Worm (Caenorhabditis elegans) whole organism, L4 larva: Measurements from ENCODE around the gene smg-9.

Experiments
- F26F4.8 ChIP-seq: fragments of 200-800 bp; sonication (Bioruptor generic); conservative IDR thresholded peaks from 2 replicates; pipeline ENCODE4 v1.3.6; 2022; ENCODE audit warnings: missing genetic modification characterization, missing compliant biosample characterization
- F44E2.7 ChIP-seq: fragments of 200-800 bp; sonication (Bioruptor generic); IDR thresholded peaks from 2 replicates; pipeline ENCODE4 v2.1.2; 2022; ENCODE audit warnings: missing genetic modification characterization, missing compliant biosample characterization
- Y48G9A.11 ChIP-seq: fragments of 200-800 bp; sonication (Bioruptor generic); IDR thresholded peaks from 2 replicates; pipeline ENCODE4 v1.3.6; 2022; ENCODE audit warnings: missing genetic modification reagents, missing genetic modification characterization, missing compliant biosample characterization
- aha-1 ChIP-seq: fragments of 150-350 bp; peaks from one replicate; lab custom pipeline; 2014; ENCODE audit warnings: missing biosample characterization, missing genetic modification characterization
- arid-1 ChIP-seq: fragments of 200-800 bp; sonication (Bioruptor generic); conservative IDR thresholded peaks from 2 replicates; pipeline ENCODE4 v1.3.6; 2022; ENCODE audit warnings: missing genetic modification reagents, missing genetic modification characterization, missing compliant biosample characterization
- attf-4 ChIP-seq: sonication (generic microtip); optimal IDR thresholded peaks from 3 replicates; lab custom pipeline; 2017; ENCODE audit warnings: missing biosample characterization, missing genetic modification characterization
- daf-8 ChIP-seq: fragments of 200-800 bp; sonication (Bioruptor generic); IDR thresholded peaks from 2 replicates; pipeline ENCODE4 v1.3.6; 2022; ENCODE audit warnings: missing genetic modification characterization, missing compliant biosample characterization
- dmd-6 ChIP-seq: fragments of 200-800 bp; sonication (Bioruptor generic); IDR thresholded peaks from 2 replicates; pipeline ENCODE4 v1.3.6; 2022; ENCODE audit warnings: missing genetic modification reagents, missing genetic modification characterization, missing compliant biosample characterization
- lin-38 ChIP-seq: fragments of 200-800 bp; sonication (Bioruptor generic); IDR thresholded peaks from 2 replicates; pipeline ENCODE4 v1.3.6; 2022; ENCODE audit warnings: missing genetic modification reagents, missing genetic modification characterization, missing compliant biosample characterization
- lin-39 ChIP-seq: fragments of 150-350 bp; optimal IDR thresholded peaks from 2 replicates; lab custom pipeline; 2014; ENCODE audit warnings: missing biosample characterization, missing genetic modification reagents, missing genetic modification characterization
- mes-2 ChIP-seq: sonication (generic microtip); optimal IDR thresholded peaks from 2 replicates; lab custom pipeline; 2016; ENCODE audit warnings: missing genotype, mild to moderate bottlenecking, missing genetic modification characterization, missing compliant biosample characterization; ENCODE audit not compliant: poor library complexity, severe bottlenecking
- mxl-3 ChIP-seq: fragments of 200-800 bp; sonication (Bioruptor generic); optimal IDR thresholded peaks from 2 replicates; lab custom pipeline; 2018; ENCODE audit warnings: mild to moderate bottlenecking, missing genetic modification characterization, missing compliant biosample characterization
- nhr-28 ChIP-seq: fragments of 150-350 bp; optimal IDR thresholded peaks from 2 replicates; lab custom pipeline; 2014; ENCODE audit warnings: missing biosample characterization, missing genetic modification characterization
- nhr-48 ChIP-seq: sonication (generic microtip); optimal IDR thresholded peaks from 2 replicates; lab custom pipeline; 2016; ENCODE audit warnings: mild to moderate bottlenecking, missing genetic modification characterization, missing compliant biosample characterization
- nhr-76 ChIP-seq: fragments of 150-350 bp; optimal IDR thresholded peaks from 2 replicates; lab custom pipeline; 2014; ENCODE audit warnings: missing biosample characterization, missing genetic modification characterization
- pha-4 ChIP-seq, 2 experiments: fragments of 150-350 bp in 1 of 2; fragments of 200-800 bp in 1 of 2; sonication (Bioruptor generic) in 1 of 2; IDR thresholded peaks in 1 of 2; optimal IDR thresholded peaks in 1 of 2; 2 replicates each; pipeline versions ENCODE4 v1.3.6 to Lab custom; 2014 to 2022; ENCODE audit warnings: missing genetic modification characterization in 2 of 2, missing genetic modification reagents in 2 of 2, missing biosample characterization in 1 of 2, missing compliant biosample characterization in 1 of 2
- php-3 ChIP-seq: fragments of 200-800 bp; sonication (Bioruptor generic); IDR thresholded peaks from 2 replicates; pipeline ENCODE4 v1.3.6; 2022; ENCODE audit warnings: missing genetic modification reagents, missing genetic modification characterization, missing compliant biosample characterization
- spr-1 ChIP-seq: sonication (generic microtip); optimal IDR thresholded peaks from 2 replicates; lab custom pipeline; 2016; ENCODE audit warnings: mild to moderate bottlenecking, missing genetic modification characterization, missing compliant biosample characterization
- tag-97 ChIP-seq: fragments of 200-800 bp; sonication (Bioruptor generic); IDR thresholded peaks from 2 replicates; pipeline ENCODE4 v1.3.6; 2022; ENCODE audit warnings: missing genetic modification characterization, missing compliant biosample characterization
- tra-1 ChIP-seq: fragments of 200-800 bp; sonication (Bioruptor generic); IDR thresholded peaks from 2 replicates; pipeline ENCODE4 v1.3.6; 2022; ENCODE audit warnings: missing genetic modification reagents, missing genetic modification characterization, missing compliant biosample characterization
- unc-62 ChIP-seq, 3 experiments: fragments of 150-350 bp in 1 of 3; sonication (generic microtip); optimal IDR thresholded peaks in 2 of 3; peaks in 1 of 3; 1 replicate in 1 of 3; 2 replicates in 2 of 3; lab custom pipeline; 2014 to 2017; ENCODE audit warnings: missing biosample characterization in 3 of 3, missing genetic modification characterization in 3 of 3, missing genetic modification reagents in 3 of 3, missing genotype in 1 of 3
- zag-1 ChIP-seq: fragments of 150-350 bp; optimal IDR thresholded peaks from 2 replicates; lab custom pipeline; 2014; ENCODE audit warnings: missing biosample characterization, missing genetic modification characterization
- zfp-2 ChIP-seq: sonication (generic microtip); optimal IDR thresholded peaks from 2 replicates; lab custom pipeline; 2016; ENCODE audit warnings: mild to moderate bottlenecking, missing genetic modification characterization, missing compliant biosample characterization
- zfp-3 ChIP-seq: fragments of 200-800 bp; sonication (Bioruptor generic); conservative IDR thresholded peaks from 2 replicates; pipeline ENCODE4 v1.3.6; 2022; ENCODE audit warnings: missing genetic modification reagents, missing genetic modification characterization, missing compliant biosample characterization
- ztf-7 ChIP-seq: fragments of 150-350 bp; optimal IDR thresholded peaks from 2 replicates; lab custom pipeline; 2014; ENCODE audit warnings: missing biosample characterization, missing genetic modification characterization

smg-9 gene

ce11 chrII:14733424-14733823 lies 19.2 kb downstream of the smg-9 start, which contains the start of gene glna-1:
Gene glna-1, minus strand, starts transcription at chrII:14733524.
- TF ChIP-seq ztf-7 (tag; lab: Kevin White, UChicago) (no peak), F44E2.7 (no peak), attf-4 (tag; lab: Kevin White, UChicago) (no peak), nhr-76 (tag; lab: Kevin White, UChicago) (no peak), nhr-48 (no peak), Y48G9A.11 (GFP tag; lab: Robert Waterston, UW) (no peak), mxl-3 (GFP tag; lab: Kevin White, UChicago) (no peak), nhr-28 (tag; lab: Kevin White, UChicago) (peak; percentile 4), dmd-6 (GFP tag; lab: Robert Waterston, UW) (peak; percentile 35; the same call in 1 of the 2 replicates), pha-4 (GFP tag; IDR thresholded peaks at IDR 0.05; lab: Robert Waterston, UW) (no peak), pha-4 (tag; optimal IDR thresholded peaks at IDR 0.05; lab: Kevin White, UChicago) (no peak), spr-1 (tag; lab: Kevin White, UChicago) (no peak), php-3 (GFP tag; lab: Robert Waterston, UW) (0 out of 2 replicates have a peak, but pooled peaks have one; percentile 18)
- TF ChIP-seq, all 104 proteins: peak for 3

- TF ChIP-seq aha-1 (tag; lab: Kevin White, UChicago), result peak; percentile 95
- TF ChIP-seq Y48G9A.11 (GFP tag; lab: Robert Waterston, UW), result no peak
Measured at ce11 chrII:14728119-14728518, 24.5 kb downstream of the smg-9 start.

- TF ChIP-seq unc-62 (GFP tag; optimal IDR thresholded peaks at IDR 0.05 in 1 of 2; lab: Kevin White, UChicago), result peak in 1 of 2 experiments; percentile 82
- no peak for TF ChIP-seq unc-62 (tag; optimal IDR thresholded peaks at IDR 0.05; lab: Kevin White, UChicago)
- no peak for TF ChIP-seq mes-2
Measured at ce11 chrII:14706479-14706878, 46.2 kb downstream of the smg-9 start.

- TF ChIP-seq pha-4 (GFP tag; IDR thresholded peaks at IDR 0.05; lab: Robert Waterston, UW) (no peak), pha-4 (tag; optimal IDR thresholded peaks at IDR 0.05; lab: Kevin White, UChicago) (no peak), aha-1 (tag; lab: Kevin White, UChicago) (peak; percentile 0)
Measured at ce11 chrII:14705956-14706355, 46.7 kb downstream of the smg-9 start.

ce11 chrII:14705215-14705614 lies 47.4 kb downstream of the smg-9 start, which contains the start of gene C09F9.2:
Gene C09F9.2, plus strand, starts transcription at chrII:14705515.
- peak; percentile 85 for TF ChIP-seq aha-1 (tag; lab: Kevin White, UChicago)
- TF ChIP-seq arid-1, result no peak

ce11 chrII:14704204-14704603 lies 48.4 kb downstream of the smg-9 start:
- no peak for TF ChIP-seq lin-38 (GFP tag; lab: Robert Waterston, UW)
- no peak for TF ChIP-seq tra-1 (GFP tag; lab: Robert Waterston, UW)
- TF ChIP-seq zfp-2 (tag; lab: Kevin White, UChicago), result no peak
- TF ChIP-seq lin-39, result no peak
- TF ChIP-seq daf-8 (GFP tag; lab: Robert Waterston, UW), result no peak
- TF ChIP-seq zfp-3 (GFP tag; lab: Robert Waterston, UW), result no peak
- no peak for TF ChIP-seq F26F4.8 (GFP tag; lab: Robert Waterston, UW)

- TF ChIP-seq nhr-28 (tag; lab: Kevin White, UChicago) (no peak), zag-1 (tag; lab: Kevin White, UChicago) (no peak), aha-1 (tag; lab: Kevin White, UChicago) (peak; percentile 18), unc-62 (GFP tag; optimal IDR thresholded peaks at IDR 0.05 in 1 of 2; lab: Kevin White, UChicago) (peak in 1 of 2 experiments; percentile 22), unc-62 (tag; optimal IDR thresholded peaks at IDR 0.05; lab: Kevin White, UChicago) (no peak), tag-97 (GFP tag; lab: Robert Waterston, UW) (no peak)
Measured at ce11 chrII:14703232-14703926, 49.3 kb downstream of the smg-9 start.
